Fruit fly (Drosophila melanogaster) whole organism, embryonic: Measurements from ENCODE around the gene ClC-a.
A peak's percentile ranks its signal among the peaks of the same experiment; 100 is the strongest.

Experiments used
- CG1024 ChIP-seq: fragments of 200-800 bp; sonication (Bioruptor generic); IDR thresholded peaks from 2 replicates; pipeline ENCODE4 v1.3.6; 2022; ENCODE audit warnings: missing biosample characterization, missing genetic modification characterization
- CG10366 ChIP-seq: fragments of 200-800 bp; sonication (Bioruptor generic); IDR thresholded peaks from 2 replicates; pipeline ENCODE4 v1.3.6; 2022; ENCODE audit warnings: missing biosample characterization, missing genetic modification characterization
- CG10431 ChIP-seq: fragments of 200-800 bp; sonication (Bioruptor generic); optimal IDR thresholded peaks from 3 replicates; lab custom pipeline; 2018; ENCODE audit warnings: missing biosample characterization, mild to moderate bottlenecking, missing genetic modification characterization
- CG10543 ChIP-seq: fragments of 200-800 bp; sonication (Bioruptor generic); optimal IDR thresholded peaks from 3 replicates; lab custom pipeline; 2017; ENCODE audit warnings: missing biosample characterization, mild to moderate bottlenecking, missing genetic modification characterization, moderate library complexity
- CG11085 ChIP-seq: fragments of 200-800 bp; sonication (Bioruptor generic); IDR thresholded peaks from 2 replicates; pipeline ENCODE4 v1.3.6; 2022; ENCODE audit warnings: missing biosample characterization, missing genetic modification characterization
- CG14965 ChIP-seq: fragments of 200-800 bp; sonication (Bioruptor generic); optimal IDR thresholded peaks from 2 replicates; lab custom pipeline; 2016; ENCODE audit warnings: missing biosample characterization, missing genetic modification characterization, borderline replicate concordance
- CG17359 ChIP-seq: fragments of 200-800 bp; sonication (Bioruptor generic); optimal IDR thresholded peaks from 3 replicates; lab custom pipeline; 2018; ENCODE audit warnings: missing biosample characterization, mild to moderate bottlenecking, missing genetic modification characterization, moderate library complexity
- CG17829 ChIP-seq: fragments of 200-800 bp; optimal IDR thresholded peaks from 2 replicates; lab custom pipeline; 2019; ENCODE audit warnings: missing biosample characterization, mild to moderate bottlenecking, missing genetic modification characterization, moderate library complexity
- CG2116 ChIP-seq: fragments of 200-800 bp; sonication (Bioruptor generic); optimal IDR thresholded peaks from 3 replicates; lab custom pipeline; 2018; ENCODE audit warnings: missing biosample characterization, mild to moderate bottlenecking, missing genetic modification characterization
- CG2199 ChIP-seq: fragments of 200-800 bp; sonication (Bioruptor generic); IDR thresholded peaks from 3 replicates; pipeline ENCODE4 v1.3.6; 2022; ENCODE audit warnings: missing biosample characterization, missing genetic modification characterization
- CG2678 ChIP-seq: fragments of 200-800 bp; sonication (Bioruptor generic); optimal IDR thresholded peaks from 3 replicates; lab custom pipeline; 2019; ENCODE audit warnings: missing biosample characterization, mild to moderate bottlenecking, missing genetic modification characterization, moderate library complexity
- CG33213 ChIP-seq: fragments of 200-800 bp; sonication (Bioruptor generic); optimal IDR thresholded peaks from 3 replicates; lab custom pipeline; 2016; ENCODE audit warnings: missing biosample characterization, missing genetic modification characterization
- CG4360 ChIP-seq: fragments of 200-800 bp; sonication (Bioruptor generic); IDR thresholded peaks from 2 replicates; pipeline ENCODE4 v1.3.6; 2022; ENCODE audit warnings: missing biosample characterization, missing genetic modification characterization
- CG4730 ChIP-seq: fragments of 200-800 bp; sonication (Bioruptor generic); IDR thresholded peaks from 2 replicates; pipeline ENCODE4 v1.3.6; 2022; ENCODE audit warnings: missing biosample characterization, missing genetic modification characterization
- CG5180 ChIP-seq: fragments of 200-800 bp; sonication (Bioruptor generic); optimal IDR thresholded peaks from 3 replicates; lab custom pipeline; 2017; ENCODE audit warnings: missing biosample characterization, missing genetic modification characterization, mild to moderate bottlenecking, moderate library complexity, missing genetic modification reagents
- CG5245 ChIP-seq: fragments of 200-800 bp; sonication (Bioruptor generic); optimal IDR thresholded peaks from 3 replicates; lab custom pipeline; 2016; ENCODE audit warnings: missing biosample characterization, missing genetic modification characterization
- CG7556 ChIP-seq: fragments of 200-800 bp; sonication (Bioruptor generic); optimal IDR thresholded peaks from 2 replicates; lab custom pipeline; 2017; ENCODE audit warnings: missing biosample characterization, mild to moderate bottlenecking, missing genetic modification characterization
- CG9609 ChIP-seq: fragments of 200-800 bp; sonication (Bioruptor generic); optimal IDR thresholded peaks from 3 replicates; lab custom pipeline; 2016; ENCODE audit warnings: missing biosample characterization, missing genetic modification characterization
- Camta ChIP-seq: fragments of 200-800 bp; sonication (Bioruptor generic); optimal IDR thresholded peaks from 2 replicates; lab custom pipeline; 2016; ENCODE audit warnings: missing biosample characterization, missing genetic modification characterization
- Chrac-16 ChIP-seq: fragments of 200-800 bp; sonication (Bioruptor generic); optimal IDR thresholded peaks from 3 replicates; lab custom pipeline; 2016; ENCODE audit warnings: missing biosample characterization, missing genetic modification characterization
- CkIIα-i1 ChIP-seq: fragments of 200-800 bp; sonication (Bioruptor generic); IDR thresholded peaks from 2 replicates; pipeline ENCODE4 v1.3.6; 2022; ENCODE audit warnings: missing biosample characterization, missing genetic modification characterization
- D ChIP-seq, 2 experiments: fragments of 200-800 bp in 1 of 2; fragments of >200 bp in 1 of 2; sonication (Bioruptor generic) in 1 of 2; optimal IDR thresholded peaks; 2 replicates in 1 of 2; 3 replicates in 1 of 2; lab custom pipeline; 2017; ENCODE audit warnings: mild to moderate bottlenecking in 1 of 2, missing biosample characterization in 1 of 2, missing genetic modification characterization in 1 of 2, missing genetic modification reagents in 1 of 2
- Dp ChIP-seq: fragments of 200-800 bp; sonication (Bioruptor generic); optimal IDR thresholded peaks from 2 replicates; lab custom pipeline; 2018; ENCODE audit warnings: missing biosample characterization, mild to moderate bottlenecking, missing genetic modification characterization, moderate library complexity
- Eip74EF ChIP-seq, 2 experiments: fragments of 200-800 bp in 1 of 2; fragments of >200 bp in 1 of 2; sonication (Bioruptor generic) in 1 of 2; optimal IDR thresholded peaks; 2 replicates each; lab custom pipeline; 2017 to 2019; ENCODE audit warnings: missing biosample characterization in 2 of 2, missing genetic modification characterization in 2 of 2, mild to moderate bottlenecking in 1 of 2, moderate library complexity in 1 of 2
- Fer3 ChIP-seq: fragments of 200-800 bp; sonication (Bioruptor generic); optimal IDR thresholded peaks from 2 replicates; lab custom pipeline; 2018; ENCODE audit warnings: missing biosample characterization, mild to moderate bottlenecking, missing genetic modification characterization, moderate library complexity
- GATAe ChIP-seq: fragments of 200-800 bp; sonication (Bioruptor generic); conservative IDR thresholded peaks from 2 replicates; pipeline ENCODE4 v1.3.6; 2022; ENCODE audit warnings: missing biosample characterization, missing genetic modification characterization
- HmgD ChIP-seq: fragments of 200-800 bp; sonication (Bioruptor generic); optimal IDR thresholded peaks from 3 replicates; lab custom pipeline; 2016; ENCODE audit warnings: missing biosample characterization, missing genetic modification characterization
- Jarid2 ChIP-seq: fragments of 200-800 bp; sonication (Bioruptor generic); optimal IDR thresholded peaks from 3 replicates; lab custom pipeline; 2017; ENCODE audit warnings: mild to moderate bottlenecking, missing biosample characterization, missing genetic modification reagents, missing genetic modification characterization
- Optix ChIP-seq: fragments of 200-800 bp; sonication (Bioruptor generic); IDR thresholded peaks from 3 replicates; pipeline ENCODE4 v1.3.6; 2022; ENCODE audit warnings: missing biosample characterization, missing genetic modification characterization
- Trl ChIP-seq, 3 experiments: fragments of >200 bp in 2 of 3; fragments of 200-800 bp in 1 of 3; sonication (Bioruptor generic) in 1 of 3; optimal IDR thresholded peaks; 2 replicates in 1 of 3; 3 replicates in 2 of 3; lab custom pipeline; 2016 to 2017; ENCODE audit warnings: missing biosample characterization in 1 of 3, missing genetic modification characterization in 1 of 3
- ab ChIP-seq: fragments of 200-800 bp; sonication (Bioruptor generic); optimal IDR thresholded peaks from 2 replicates; lab custom pipeline; 2016; ENCODE audit warnings: missing biosample characterization, missing genetic modification characterization
- ash1 ChIP-seq: fragments of 200-800 bp; sonication (Bioruptor generic); optimal IDR thresholded peaks from 2 replicates; lab custom pipeline; 2018; ENCODE audit warnings: missing biosample characterization, mild to moderate bottlenecking, missing genetic modification characterization
- cato ChIP-seq: fragments of 200-800 bp; sonication (Bioruptor generic); optimal IDR thresholded peaks from 2 replicates; lab custom pipeline; 2016; ENCODE audit warnings: missing biosample characterization, missing genetic modification characterization, borderline replicate concordance
- cg ChIP-seq: fragments of 200-800 bp; sonication (Bioruptor generic); optimal IDR thresholded peaks from 3 replicates; lab custom pipeline; 2019; ENCODE audit warnings: missing biosample characterization, mild to moderate bottlenecking, missing genetic modification characterization, moderate library complexity
- crp ChIP-seq, 2 experiments: fragments of 200-800 bp; sonication (Bioruptor generic); optimal IDR thresholded peaks; 2 replicates in 1 of 2; 3 replicates in 1 of 2; lab custom pipeline; 2017; ENCODE audit warnings: missing biosample characterization in 2 of 2, missing genetic modification characterization in 2 of 2, mild to moderate bottlenecking in 1 of 2, moderate library complexity in 1 of 2
- dan ChIP-seq: fragments of 200-800 bp; sonication (Bioruptor generic); IDR thresholded peaks from 2 replicates; pipeline ENCODE4 v1.3.6; 2022; ENCODE audit warnings: missing biosample characterization, missing genetic modification characterization
- dimm ChIP-seq: fragments of 200-800 bp; sonication (Bioruptor generic); IDR thresholded peaks from 2 replicates; pipeline ENCODE4 v1.3.6; 2022; ENCODE audit warnings: missing biosample characterization, missing genetic modification characterization
- dmrt99B ChIP-seq: fragments of 200-800 bp; sonication (Bioruptor generic); optimal IDR thresholded peaks from 2 replicates; lab custom pipeline; 2018; ENCODE audit warnings: missing biosample characterization, mild to moderate bottlenecking, missing genetic modification characterization, moderate library complexity
- her ChIP-seq: fragments of 200-800 bp; sonication (Bioruptor generic); optimal IDR thresholded peaks from 2 replicates; lab custom pipeline; 2016; ENCODE audit warnings: missing biosample characterization, missing genetic modification characterization
- kay ChIP-seq: fragments of 200-800 bp; sonication (Bioruptor generic); optimal IDR thresholded peaks from 2 replicates; lab custom pipeline; 2016; ENCODE audit warnings: missing biosample characterization, missing genetic modification characterization
- lab ChIP-seq: fragments of 200-800 bp; sonication (Bioruptor generic); optimal IDR thresholded peaks from 3 replicates; lab custom pipeline; 2017; ENCODE audit warnings: missing biosample characterization, missing genetic modification characterization, mild to moderate bottlenecking, moderate library complexity, missing genetic modification reagents
- mam ChIP-seq: fragments of 200-800 bp; sonication (Bioruptor generic); optimal IDR thresholded peaks from 3 replicates; lab custom pipeline; 2016; ENCODE audit warnings: missing biosample characterization, missing genetic modification characterization
- odd ChIP-seq: fragments of 200-800 bp; sonication (Bioruptor generic); optimal IDR thresholded peaks from 2 replicates; lab custom pipeline; 2017; ENCODE audit warnings: missing biosample characterization, mild to moderate bottlenecking, missing genetic modification characterization
- pum ChIP-seq: fragments of 200-800 bp; sonication (Bioruptor generic); optimal IDR thresholded peaks from 2 replicates; lab custom pipeline; 2016; ENCODE audit warnings: missing biosample characterization, missing genetic modification characterization
- run ChIP-seq: fragments of 200-800 bp; sonication (Bioruptor generic); optimal IDR thresholded peaks from 3 replicates; lab custom pipeline; 2018; ENCODE audit warnings: missing biosample characterization, mild to moderate bottlenecking, missing genetic modification characterization
- shn ChIP-seq: fragments of 200-800 bp; sonication (Bioruptor generic); optimal IDR thresholded peaks from 3 replicates; lab custom pipeline; 2016; ENCODE audit warnings: missing biosample characterization, missing genetic modification characterization
- trem ChIP-seq: fragments of 200-800 bp; optimal IDR thresholded peaks from 3 replicates; lab custom pipeline; 2019; ENCODE audit warnings: missing biosample characterization, mild to moderate bottlenecking, missing genetic modification characterization, moderate library complexity
- trh ChIP-seq: fragments of 200-800 bp; sonication (Bioruptor generic); optimal IDR thresholded peaks from 2 replicates; lab custom pipeline; 2016; ENCODE audit warnings: missing biosample characterization, missing genetic modification characterization
- zf30C ChIP-seq: fragments of 200-800 bp; sonication (Bioruptor generic); optimal IDR thresholded peaks from 3 replicates; lab custom pipeline; 2018; ENCODE audit warnings: missing biosample characterization, mild to moderate bottlenecking, missing genetic modification characterization

The ClC-a gene

DNA sequence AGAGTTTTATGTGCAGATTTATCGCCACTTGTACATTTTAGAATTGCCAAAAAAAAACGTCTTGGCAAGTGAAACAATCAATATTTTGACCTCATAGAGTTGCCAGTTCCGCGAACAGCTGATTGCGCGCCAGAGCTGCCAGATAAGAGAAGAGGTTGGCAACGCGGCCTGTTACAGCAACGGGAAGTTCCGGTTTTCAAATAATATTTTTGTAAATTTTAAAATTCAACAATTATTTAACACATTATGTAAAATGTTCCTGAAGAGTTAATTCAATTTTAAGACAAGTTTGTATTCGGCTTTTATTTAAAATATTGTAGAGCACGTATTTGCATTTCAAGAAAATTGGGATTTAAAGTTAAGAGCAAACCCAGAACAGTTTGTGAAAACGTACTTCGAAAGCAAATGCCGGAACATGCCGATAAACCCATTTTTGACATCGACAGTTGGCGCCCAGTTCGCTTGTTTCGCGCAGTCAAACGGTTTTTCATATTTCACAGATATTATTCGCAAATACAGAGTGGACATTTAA is 26.2 kb downstream of the ClC-a start, which contains the start of the genes prd1 and HisCl1 (continued):
- TF ChIP-seq CG7556, result peak; percentile 58
- TF ChIP-seq dan (GFP tag; lab: Robert Waterston, UW), result no peak
- no peak for TF ChIP-seq cato (GFP tag; lab: Kevin White, UChicago)
- peak; percentile 72 for TF ChIP-seq CG2116 (GFP tag; lab: Kevin White, UChicago)
- TF ChIP-seq ab (GFP tag; lab: Kevin White, UChicago), result no peak
- TF ChIP-seq trem, result peak; percentile 56
- peak; percentile 90 to 98 for TF ChIP-seq crp (GFP tag; optimal IDR thresholded peaks at IDR 0.05; lab: Kevin White, UChicago)
- TF ChIP-seq CG9609 (GFP tag; lab: Kevin White, UChicago), result peak; percentile 35
- TF ChIP-seq Eip74EF (GFP tag; optimal IDR thresholded peaks at IDR 0.05; lab: Kevin White, UChicago), result no peak
- TF ChIP-seq CG10431 (GFP tag; lab: Kevin White, UChicago), result no peak
- TF ChIP-seq Camta (GFP tag; lab: Kevin White, UChicago), result peak; percentile 59
- no peak for TF ChIP-seq CG10366 (GFP tag; lab: Robert Waterston, UW)
- no peak for TF ChIP-seq dimm (GFP tag; lab: Robert Waterston, UW)
- TF ChIP-seq Trl (optimal IDR thresholded peaks at IDR 0.05; lab: Kevin White, UChicago), result no peak
- peak; percentile 65 for TF ChIP-seq Trl (GFP tag; optimal IDR thresholded peaks at IDR 0.05; lab: Kevin White, UChicago)
- TF ChIP-seq odd (GFP tag; lab: Kevin White, UChicago), result no peak
- peak; percentile 73 for TF ChIP-seq Dp
- TF ChIP-seq trh, result peak; percentile 34
- 0 out of 2 replicates have a peak, but pooled peaks have one; percentile 8 for TF ChIP-seq CG4360 (GFP tag; lab: Robert Waterston, UW)
- TF ChIP-seq CG17359, result peak; percentile 44
- no peak for TF ChIP-seq lab (GFP tag; lab: Kevin White, UChicago)
- peak; percentile 52 for TF ChIP-seq CG33213
- TF ChIP-seq mam (GFP tag; lab: Kevin White, UChicago), result peak; percentile 73
- TF ChIP-seq CG4730 (GFP tag; lab: Robert Waterston, UW), result no peak
- peak; percentile 61 for TF ChIP-seq Chrac-16 (GFP tag; lab: Kevin White, UChicago)
- no peak for TF ChIP-seq HmgD
- TF ChIP-seq CG2199, result 0 out of 3 replicates have a peak, but pooled peaks have one; percentile 40
- TF ChIP-seq GATAe (GFP tag; lab: Robert Waterston, UW), result no peak; the same call in 1 of the 2 replicates
- no peak for TF ChIP-seq cg (GFP tag; lab: Kevin White, UChicago)
- peak; percentile 73 for TF ChIP-seq CG10543 (GFP tag; lab: Kevin White, UChicago)
- peak; percentile 57 for TF ChIP-seq CG17829 (tag; lab: Kevin White, UChicago)
- TF ChIP-seq CG5245 (GFP tag; lab: Kevin White, UChicago), result peak; percentile 9
- peak; percentile 50 for TF ChIP-seq run (tag; lab: Kevin White, UChicago)
- no peak for TF ChIP-seq kay
- TF ChIP-seq zf30C, result no peak
- no peak for TF ChIP-seq D (optimal IDR thresholded peaks at IDR 0.05; lab: Kevin White, UChicago)
- TF ChIP-seq D (GFP tag; optimal IDR thresholded peaks at IDR 0.05; lab: Kevin White, UChicago), result peak; percentile 56
- TF ChIP-seq dmrt99B (tag; lab: Kevin White, UChicago), result no peak
- TF ChIP-seq shn (GFP tag; lab: Kevin White, UChicago), result peak; percentile 68
- no peak for TF ChIP-seq CkIIα-i1 (GFP tag; lab: Robert Waterston, UW)
- TF ChIP-seq pum (GFP tag; lab: Kevin White, UChicago), result peak; percentile 43
- TF ChIP-seq CG11085 (GFP tag; lab: Robert Waterston, UW), result 0 out of 2 replicates have a peak, but pooled peaks have one; percentile 23
- peak; percentile 11 for TF ChIP-seq CG5180 (GFP tag; lab: Kevin White, UChicago)
- no peak for TF ChIP-seq her
- TF ChIP-seq Fer3 (tag; lab: Kevin White, UChicago), result peak; percentile 78
- TF ChIP-seq Optix (GFP tag; lab: Robert Waterston, UW), result no peak
- TF ChIP-seq ash1 (GFP tag; lab: Kevin White, UChicago), result peak; percentile 22
- no peak for TF ChIP-seq CG14965
- no peak for TF ChIP-seq CG1024 (GFP tag; lab: Robert Waterston, UW)
- no peak for TF ChIP-seq CG2678 (tag; lab: Kevin White, UChicago)
- TF ChIP-seq Jarid2, result no peak
